Worm (Caenorhabditis elegans) whole organism, young adult: ENCODE results near the gene pct-1.

Source experiments
- B0019.2 ChIP-seq: fragments of 200-800 bp; sonication (Bioruptor generic); conservative IDR thresholded peaks from 2 replicates; pipeline ENCODE4 v1.3.6; 2022; ENCODE audit warnings: missing genetic modification reagents, missing genetic modification characterization, missing compliant biosample characterization
- D2030.7 ChIP-seq: fragments of 200-800 bp; sonication (Bioruptor generic); IDR thresholded peaks from 2 replicates; pipeline ENCODE4 v1.3.6; 2022; ENCODE audit warnings: missing genetic modification reagents, missing genetic modification characterization, missing compliant biosample characterization
- F23B12.7 ChIP-seq: sonication (generic microtip); optimal IDR thresholded peaks from 2 replicates; lab custom pipeline; 2017; ENCODE audit warnings: missing genetic modification characterization, mild to moderate bottlenecking, missing compliant biosample characterization, antibody characterized with exemption, moderate library complexity; ENCODE audit not compliant: insufficient read depth
- F49E8.2 ChIP-seq: sonication (generic microtip); optimal IDR thresholded peaks from 3 replicates; lab custom pipeline; 2017; ENCODE audit warnings: missing genetic modification characterization, mild to moderate bottlenecking, missing compliant biosample characterization, antibody characterized with exemption, moderate library complexity; ENCODE audit not compliant: insufficient read depth
- T26A5.8 ChIP-seq: sonication (generic microtip); optimal IDR thresholded peaks from 2 replicates; lab custom pipeline; 2016; ENCODE audit warnings: missing genetic modification characterization, missing compliant biosample characterization
- Y53F4B.3 ChIP-seq: fragments of 200-800 bp; sonication (Bioruptor generic); IDR thresholded peaks from 2 replicates; pipeline ENCODE4 v1.3.6; 2022; ENCODE audit warnings: missing genetic modification reagents, missing genetic modification characterization, missing compliant biosample characterization
- atf-7 ChIP-seq: sonication (generic microtip); optimal IDR thresholded peaks from 2 replicates; lab custom pipeline; 2017; ENCODE audit warnings: mild to moderate bottlenecking, missing genetic modification characterization, missing compliant biosample characterization
- ceh-100 ChIP-seq: fragments of 200-800 bp; sonication (Bioruptor generic); IDR thresholded peaks from 2 replicates; pipeline ENCODE4 v1.3.6; 2022; ENCODE audit warnings: missing genetic modification reagents, missing genetic modification characterization, missing compliant biosample characterization
- ceh-27 ChIP-seq: fragments of 200-800 bp; sonication (Bioruptor generic); optimal IDR thresholded peaks from 2 replicates; lab custom pipeline; 2018; ENCODE audit warnings: mild to moderate bottlenecking, missing genetic modification characterization, moderate library complexity, missing compliant biosample characterization
- chd-7 ChIP-seq: sonication (generic microtip); optimal IDR thresholded peaks from 2 replicates; lab custom pipeline; 2016; ENCODE audit warnings: mild to moderate bottlenecking, missing genetic modification characterization, moderate library complexity, missing compliant biosample characterization
- efl-1 ChIP-seq: fragments of 150-350 bp; optimal IDR thresholded peaks from 2 replicates; lab custom pipeline; 2014; ENCODE audit warnings: missing biosample characterization, missing genetic modification reagents, missing genetic modification characterization
- egl-18 ChIP-seq: fragments of 200-800 bp; sonication (Bioruptor generic); IDR thresholded peaks from 2 replicates; pipeline ENCODE4 v1.3.6; 2022; ENCODE audit warnings: missing genetic modification reagents, missing genetic modification characterization, missing compliant biosample characterization
- egl-44 ChIP-seq: fragments of 200-800 bp; sonication (Bioruptor generic); IDR thresholded peaks from 2 replicates; pipeline ENCODE4 v1.3.6; 2022; ENCODE audit warnings: missing genetic modification reagents, missing genetic modification characterization, missing compliant biosample characterization
- ekl-4 ChIP-seq: fragments of 200-800 bp; sonication (Bioruptor generic); IDR thresholded peaks from 2 replicates; pipeline ENCODE4 v1.3.6; 2022; ENCODE audit warnings: missing genetic modification reagents, missing genetic modification characterization, missing compliant biosample characterization
- ets-4 ChIP-seq: fragments of 200-800 bp; sonication (Bioruptor generic); optimal IDR thresholded peaks from 2 replicates; lab custom pipeline; 2018; ENCODE audit warnings: mild to moderate bottlenecking, missing genetic modification characterization, missing compliant biosample characterization
- gei-17 ChIP-seq: fragments of 200-800 bp; sonication (Bioruptor generic); optimal IDR thresholded peaks from 2 replicates; lab custom pipeline; 2018; ENCODE audit warnings: mild to moderate bottlenecking, missing genetic modification characterization, missing compliant biosample characterization
- hlh-12 ChIP-seq: sonication (generic microtip); optimal IDR thresholded peaks from 2 replicates; lab custom pipeline; 2016; ENCODE audit warnings: missing genetic modification characterization, missing compliant biosample characterization
- hrde-1 ChIP-seq: sonication (generic microtip); optimal IDR thresholded peaks from 2 replicates; lab custom pipeline; 2016; ENCODE audit warnings: missing genetic modification characterization, mild to moderate bottlenecking, missing compliant biosample characterization, moderate library complexity, missing genotype, missing genetic modification reagents, borderline replicate concordance
- hsf-1 ChIP-seq: fragments of 200-800 bp; sonication (Bioruptor generic); IDR thresholded peaks from 2 replicates; pipeline ENCODE4 v1.3.6; 2022; ENCODE audit warnings: missing genetic modification reagents, missing genetic modification characterization, missing compliant biosample characterization
- let-607 ChIP-seq, 2 experiments: fragments of 200-800 bp in 1 of 2; sonication (Bioruptor generic) in 1 of 2; sonication (generic microtip) in 1 of 2; optimal IDR thresholded peaks; 2 replicates each; lab custom pipeline; 2016 to 2018; ENCODE audit warnings: mild to moderate bottlenecking in 2 of 2, missing compliant biosample characterization in 2 of 2, missing genetic modification characterization in 2 of 2, moderate library complexity in 2 of 2, missing genotype in 1 of 2
- lin-35 ChIP-seq, 3 experiments: fragments of 150-350 bp in 2 of 3; sonication (generic microtip) in 1 of 3; optimal IDR thresholded peaks; 2 replicates each; lab custom pipeline; 2014 to 2018; ENCODE audit warnings: missing biosample characterization in 3 of 3, missing genetic modification characterization in 3 of 3, missing genetic modification reagents in 3 of 3
- madf-10 ChIP-seq: sonication (generic microtip); optimal IDR thresholded peaks from 2 replicates; lab custom pipeline; 2016; ENCODE audit warnings: mild to moderate bottlenecking, missing genetic modification characterization, missing compliant biosample characterization
- madf-8 ChIP-seq: fragments of 200-800 bp; sonication (Bioruptor generic); conservative IDR thresholded peaks from 2 replicates; pipeline ENCODE4 v1.3.6; 2022; ENCODE audit warnings: missing genetic modification reagents, missing genetic modification characterization, missing compliant biosample characterization
- mcd-1 ChIP-seq: fragments of 200-800 bp; sonication (Bioruptor generic); IDR thresholded peaks from 2 replicates; pipeline ENCODE4 v1.3.6; 2022; ENCODE audit warnings: missing genetic modification reagents, missing genetic modification characterization, missing compliant biosample characterization
- mes-4 ChIP-seq: sonication (generic microtip); optimal IDR thresholded peaks from 2 replicates; lab custom pipeline; 2016; ENCODE audit warnings: missing genotype, missing genetic modification characterization, missing compliant biosample characterization
- mxl-1 ChIP-seq: sonication (generic microtip); optimal IDR thresholded peaks from 2 replicates; lab custom pipeline; 2016; ENCODE audit warnings: missing genetic modification characterization, missing compliant biosample characterization
- nhr-27 ChIP-seq: fragments of 200-800 bp; sonication (Bioruptor generic); optimal IDR thresholded peaks from 2 replicates; lab custom pipeline; 2018; ENCODE audit warnings: mild to moderate bottlenecking, missing genetic modification characterization, moderate library complexity, missing compliant biosample characterization
- nhr-90 ChIP-seq: sonication (generic microtip); optimal IDR thresholded peaks from 2 replicates; lab custom pipeline; 2016; ENCODE audit warnings: missing genotype, mild to moderate bottlenecking, missing genetic modification characterization, missing compliant biosample characterization
- pbrm-1 ChIP-seq: fragments of 200-800 bp; sonication (Bioruptor generic); IDR thresholded peaks from 2 replicates; pipeline ENCODE4 v1.3.6; 2022; ENCODE audit warnings: missing genetic modification reagents, missing genetic modification characterization, missing compliant biosample characterization
- snpc-1.1 ChIP-seq: sonication (generic microtip); optimal IDR thresholded peaks from 2 replicates; lab custom pipeline; 2017; ENCODE audit warnings: missing genetic modification characterization, mild to moderate bottlenecking, missing compliant biosample characterization, antibody characterized with exemption, moderate library complexity, missing genotype, missing genetic modification reagents; ENCODE audit not compliant: insufficient read depth
- tbx-9 ChIP-seq: sonication (generic microtip); optimal IDR thresholded peaks from 2 replicates; lab custom pipeline; 2016; ENCODE audit warnings: borderline replicate concordance, missing genetic modification characterization, inconsistent platforms, missing compliant biosample characterization

Gene pct-1

ce11 chrIV:8175686-8176532 lies at the start of gene pct-1:
TSS of gene pct-1 (plus strand) at chrIV:8176482.
- no peak for TF ChIP-seq F49E8.2 (tag; lab: Kevin White, UChicago)
- TF ChIP-seq egl-18: no peak
- no peak for TF ChIP-seq mxl-1 (tag; lab: Kevin White, UChicago)
- TF ChIP-seq nhr-90 (tag; lab: Kevin White, UChicago): no peak
- TF ChIP-seq hlh-12 (tag; lab: Kevin White, UChicago): no peak
- TF ChIP-seq snpc-1.1 (tag; lab: Kevin White, UChicago): no peak
- TF ChIP-seq madf-8 (GFP tag; lab: Robert Waterston, UW): no peak

- TF ChIP-seq ekl-4 (GFP tag; lab: Robert Waterston, UW) (no peak), hsf-1 (GFP tag; lab: Robert Waterston, UW) (no peak), atf-7 (tag; lab: Kevin White, UChicago) (no peak), nhr-27 (tag; lab: Kevin White, UChicago) (no peak), B0019.2 (GFP tag; lab: Robert Waterston, UW) (no peak), T26A5.8 (tag; lab: Kevin White, UChicago) (no peak), ets-4 (GFP tag; lab: Kevin White, UChicago) (no peak), tbx-9 (no peak), Y53F4B.3 (GFP tag; lab: Robert Waterston, UW) (no peak), gei-17 (GFP tag; lab: Kevin White, UChicago) (no peak), ceh-27 (GFP tag; lab: Kevin White, UChicago) (no peak), madf-10 (tag; lab: Kevin White, UChicago) (no peak), F23B12.7 (tag; lab: Kevin White, UChicago) (no peak), efl-1 (no peak), hrde-1 (tag; lab: Kevin White, UChicago) (no peak), mes-4 (tag; lab: Kevin White, UChicago) (no peak), let-607 (tag; optimal IDR thresholded peaks at IDR 0.05; lab: Kevin White, UChicago) (no peak), chd-7 (tag; lab: Kevin White, UChicago) (no peak), ceh-100 (GFP tag; lab: Robert Waterston, UW) (no peak)
These were observed 49.4 kb upstream of the pct-1 start, which contains the start of gene ceph-41 for ce11 chrIV:8126902-8127301. TSS of gene ceph-41 (plus strand) at chrIV:8127202.

ce11 chrIV:8127430-8127829 lies 48.9 kb upstream of the pct-1 start:
- TF ChIP-seq lin-35 (GFP tag; optimal IDR thresholded peaks at IDR 0.05; lab: Kevin White, UChicago) (no peak), ekl-4 (GFP tag; lab: Robert Waterston, UW) (no peak), pbrm-1 (GFP tag; lab: Robert Waterston, UW) (no peak), D2030.7 (GFP tag; lab: Robert Waterston, UW) (no peak), egl-44 (GFP tag; lab: Robert Waterston, UW) (no peak)
- TF ChIP-seq, all 124 proteins: peak for 0

ce11 chrIV:8130131-8130611 lies 46.1 kb upstream of the pct-1 start, which contains the start of the genes ndub-11 and moc-3:
TSS of gene ndub-11 (minus strand) at chrIV:8130231.
TSS of gene moc-3 (plus strand) at chrIV:8130561.
- TF ChIP-seq F49E8.2 (tag; lab: Kevin White, UChicago) (no peak), mcd-1 (GFP tag; lab: Robert Waterston, UW) (0 out of 2 replicates have a peak, but pooled peaks have one; percentile 8)
